Fruit fly (Drosophila melanogaster): ENCODE data around the gene CG13004.

DNA sequence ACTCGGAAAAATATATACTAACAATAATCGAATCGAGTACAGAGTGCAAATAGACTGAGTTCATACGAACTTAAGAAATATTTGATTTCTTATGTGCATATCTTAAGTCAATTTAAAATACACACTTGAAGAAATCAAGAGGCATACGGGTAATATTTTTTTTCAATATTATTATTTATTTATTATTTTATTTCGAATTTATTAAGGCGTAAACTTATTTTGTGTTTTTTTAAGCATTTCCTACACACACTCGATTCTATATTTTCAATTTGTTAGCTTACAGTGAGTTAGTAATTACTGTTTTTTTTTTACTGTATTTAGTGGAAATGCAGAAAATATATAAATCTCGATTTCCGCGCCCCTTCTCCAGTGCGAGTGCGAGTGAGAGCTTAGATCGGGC lies 22.1 kb downstream of the CG13004 start:
- TF ChIP-seq CG8478 (optimal IDR thresholded peaks at IDR 0.05): no peak
- TF ChIP-seq CTCF (optimal IDR thresholded peaks at IDR 0.05): no peak
